Fruit fly (Drosophila melanogaster) whole organism, embryonic: ENCODE measurements around the gene CG15155.

Experiments used
- Asciz ChIP-seq: fragments of 200-800 bp; sonication (Bioruptor generic); optimal IDR thresholded peaks from 2 replicates; lab custom pipeline; 2017; ENCODE audit warnings: missing biosample characterization, mild to moderate bottlenecking, missing genetic modification characterization, missing genetic modification reagents
- B-H1 ChIP-seq: fragments of 200-800 bp; sonication (Bioruptor generic); IDR thresholded peaks from 3 replicates; pipeline ENCODE4 v1.3.6; 2022; ENCODE audit warnings: missing biosample characterization, missing genetic modification characterization
- CG10267 ChIP-seq: fragments of 200-800 bp; sonication (Bioruptor generic); optimal IDR thresholded peaks from 2 replicates; lab custom pipeline; 2018; ENCODE audit warnings: missing biosample characterization, mild to moderate bottlenecking, missing genetic modification characterization, moderate library complexity
- CG10543 ChIP-seq: fragments of 200-800 bp; sonication (Bioruptor generic); optimal IDR thresholded peaks from 3 replicates; lab custom pipeline; 2017; ENCODE audit warnings: missing biosample characterization, mild to moderate bottlenecking, missing genetic modification characterization, moderate library complexity
- CG12219 ChIP-seq: fragments of 200-800 bp; sonication (Bioruptor generic); optimal IDR thresholded peaks from 3 replicates; lab custom pipeline; 2018; ENCODE audit warnings: missing biosample characterization, mild to moderate bottlenecking, missing genetic modification characterization
- CG12236 ChIP-seq: fragments of 200-800 bp; sonication (Bioruptor generic); optimal IDR thresholded peaks from 2 replicates; lab custom pipeline; 2016; ENCODE audit warnings: missing biosample characterization, missing genetic modification characterization
- CG1233 ChIP-seq: fragments of 200-800 bp; sonication (Bioruptor generic); optimal IDR thresholded peaks from 4 replicates; lab custom pipeline; 2018; ENCODE audit warnings: missing biosample characterization, mild to moderate bottlenecking, missing genetic modification characterization
- CG13287 ChIP-seq: fragments of 200-800 bp; sonication (Bioruptor generic); IDR thresholded peaks from 2 replicates; pipeline ENCODE4 v1.3.6; 2022; ENCODE audit warnings: missing biosample characterization, missing genetic modification characterization; ENCODE audit not compliant: partially characterized antibody
- CG13624 ChIP-seq: fragments of 200-800 bp; sonication (Bioruptor generic); optimal IDR thresholded peaks from 2 replicates; lab custom pipeline; 2016; ENCODE audit warnings: missing biosample characterization, missing genetic modification characterization
- CG16813 ChIP-seq: fragments of 200-800 bp; sonication (Bioruptor generic); IDR thresholded peaks from 3 replicates; pipeline ENCODE4 v1.3.6; 2022; ENCODE audit warnings: missing biosample characterization, missing genetic modification characterization; ENCODE audit not compliant: partially characterized antibody
- CG17328 ChIP-seq: fragments of 200-800 bp; sonication (Bioruptor generic); IDR thresholded peaks from 2 replicates; pipeline ENCODE4 v1.3.6; 2022; ENCODE audit warnings: missing biosample characterization, missing genetic modification characterization
- CG18476 ChIP-seq: fragments of 200-800 bp; sonication (Bioruptor generic); optimal IDR thresholded peaks from 2 replicates; lab custom pipeline; 2016; ENCODE audit warnings: missing biosample characterization, mild to moderate bottlenecking, missing genetic modification characterization
- CG30403 ChIP-seq: fragments of 200-800 bp; sonication (Bioruptor generic); optimal IDR thresholded peaks from 3 replicates; lab custom pipeline; 2016; ENCODE audit warnings: missing biosample characterization, missing genetic modification characterization
- CG32532 ChIP-seq: fragments of 200-800 bp; sonication (Bioruptor generic); IDR thresholded peaks from 2 replicates; pipeline ENCODE4 v1.3.6; 2022; ENCODE audit warnings: missing biosample characterization, missing genetic modification characterization
- CG5180 ChIP-seq: fragments of 200-800 bp; sonication (Bioruptor generic); optimal IDR thresholded peaks from 3 replicates; lab custom pipeline; 2017; ENCODE audit warnings: missing biosample characterization, missing genetic modification characterization, mild to moderate bottlenecking, moderate library complexity, missing genetic modification reagents
- CG6689 ChIP-seq: fragments of 200-800 bp; sonication (Bioruptor generic); IDR thresholded peaks from 2 replicates; pipeline ENCODE4 v1.3.6; 2022; ENCODE audit warnings: missing biosample characterization, missing genetic modification characterization
- CG7987 ChIP-seq: fragments of 200-800 bp; sonication (Bioruptor generic); optimal IDR thresholded peaks from 2 replicates; lab custom pipeline; 2018; ENCODE audit warnings: missing biosample characterization, mild to moderate bottlenecking, missing genetic modification characterization, moderate library complexity
- CG8944 ChIP-seq: fragments of 200-800 bp; sonication (Bioruptor generic); optimal IDR thresholded peaks from 3 replicates; lab custom pipeline; 2016; ENCODE audit warnings: missing biosample characterization, missing genetic modification characterization
- Dip3 ChIP-seq: fragments of 200-800 bp; sonication (Bioruptor generic); optimal IDR thresholded peaks from 3 replicates; lab custom pipeline; 2016; ENCODE audit warnings: missing biosample characterization, missing genetic modification characterization
- E2f2 ChIP-seq: fragments of 200-800 bp; sonication (Bioruptor generic); IDR thresholded peaks from 2 replicates; pipeline ENCODE4 v1.3.6; 2022; ENCODE audit warnings: missing biosample characterization, missing genetic modification characterization
- H2.0 ChIP-seq: fragments of 200-800 bp; sonication (Bioruptor generic); IDR thresholded peaks from 2 replicates; pipeline ENCODE4 v1.3.6; 2022; ENCODE audit warnings: missing biosample characterization, missing genetic modification characterization
- HLH4C ChIP-seq: fragments of 200-800 bp; sonication (Bioruptor generic); IDR thresholded peaks from 3 replicates; pipeline ENCODE4 v1.3.6; 2022; ENCODE audit warnings: missing biosample characterization, missing genetic modification characterization; ENCODE audit not compliant: partially characterized antibody
- HLH54F ChIP-seq: fragments of 200-800 bp; sonication (Bioruptor generic); optimal IDR thresholded peaks from 3 replicates; lab custom pipeline; 2016; ENCODE audit warnings: missing biosample characterization, missing genetic modification characterization
- Hand ChIP-seq: fragments of 200-800 bp; sonication (Bioruptor generic); optimal IDR thresholded peaks from 2 replicates; lab custom pipeline; 2017; ENCODE audit warnings: mild to moderate bottlenecking, missing biosample characterization, missing genetic modification reagents, missing genetic modification characterization
- Hey ChIP-seq: fragments of 200-800 bp; sonication (Bioruptor generic); optimal IDR thresholded peaks from 3 replicates; lab custom pipeline; 2018; ENCODE audit warnings: missing biosample characterization, mild to moderate bottlenecking, missing genetic modification characterization
- HmgZ ChIP-seq: fragments of 200-800 bp; sonication (Bioruptor generic); optimal IDR thresholded peaks from 2 replicates; lab custom pipeline; 2018; ENCODE audit warnings: missing biosample characterization, mild to moderate bottlenecking, missing genetic modification characterization
- Mes4 ChIP-seq: fragments of 200-800 bp; sonication (Bioruptor generic); optimal IDR thresholded peaks from 2 replicates; lab custom pipeline; 2016; ENCODE audit warnings: missing biosample characterization, missing genetic modification characterization
- Pdp1 ChIP-seq, 2 experiments: fragments of 200-800 bp; sonication (Bioruptor generic); optimal IDR thresholded peaks; 3 replicates each; lab custom pipeline; 2016; ENCODE audit warnings: missing biosample characterization in 2 of 2, missing genetic modification characterization in 2 of 2, mild to moderate bottlenecking in 1 of 2, moderate library complexity in 1 of 2
- ap ChIP-seq: fragments of 200-800 bp; sonication (Bioruptor generic); IDR thresholded peaks from 2 replicates; pipeline ENCODE4 v1.3.6; 2022; ENCODE audit warnings: missing biosample characterization, missing genetic modification characterization
- ara ChIP-seq: fragments of 200-800 bp; sonication (Bioruptor generic); IDR thresholded peaks from 2 replicates; pipeline ENCODE4 v1.3.6; 2022; ENCODE audit warnings: missing biosample characterization, missing genetic modification characterization
- bsh ChIP-seq, 2 experiments: fragments of 200-800 bp; sonication (Bioruptor generic); optimal IDR thresholded peaks; 2 replicates each; lab custom pipeline; 2017 to 2018; ENCODE audit warnings: mild to moderate bottlenecking in 2 of 2, missing biosample characterization in 2 of 2, missing genetic modification characterization in 2 of 2, moderate library complexity in 1 of 2
- cas ChIP-seq: fragments of 200-800 bp; sonication (Bioruptor generic); IDR thresholded peaks from 2 replicates; pipeline ENCODE4 v1.3.6; 2022; ENCODE audit warnings: missing biosample characterization, missing genetic modification characterization
- cato ChIP-seq: fragments of 200-800 bp; sonication (Bioruptor generic); optimal IDR thresholded peaks from 2 replicates; lab custom pipeline; 2016; ENCODE audit warnings: missing biosample characterization, missing genetic modification characterization, borderline replicate concordance
- danr ChIP-seq: fragments of 200-800 bp; sonication (Bioruptor generic); IDR thresholded peaks from 2 replicates; pipeline ENCODE4 v1.3.6; 2022; ENCODE audit warnings: missing biosample characterization, missing genetic modification characterization
- dm ChIP-seq: fragments of 200-800 bp; sonication (Bioruptor generic); optimal IDR thresholded peaks from 3 replicates; lab custom pipeline; 2016; ENCODE audit warnings: missing biosample characterization, missing genetic modification characterization
- dpn ChIP-seq, 2 experiments: fragments of 200-800 bp; sonication (Bioruptor generic); optimal IDR thresholded peaks; 3 replicates each; lab custom pipeline; 2016; ENCODE audit warnings: missing biosample characterization in 2 of 2, missing genetic modification characterization in 2 of 2
- gsb ChIP-seq: fragments of 200-800 bp; sonication (Bioruptor generic); IDR thresholded peaks from 2 replicates; pipeline ENCODE4 v1.3.6; 2022; ENCODE audit warnings: missing biosample characterization, missing genetic modification characterization
- kay ChIP-seq: fragments of 200-800 bp; sonication (Bioruptor generic); optimal IDR thresholded peaks from 2 replicates; lab custom pipeline; 2016; ENCODE audit warnings: missing biosample characterization, missing genetic modification characterization
- kni ChIP-seq: fragments of 200-800 bp; sonication (Bioruptor generic); optimal IDR thresholded peaks from 3 replicates; lab custom pipeline; 2017; ENCODE audit warnings: mild to moderate bottlenecking, missing biosample characterization, missing genetic modification reagents, missing genetic modification characterization
- lab ChIP-seq: fragments of 200-800 bp; sonication (Bioruptor generic); optimal IDR thresholded peaks from 3 replicates; lab custom pipeline; 2017; ENCODE audit warnings: missing biosample characterization, missing genetic modification characterization, mild to moderate bottlenecking, moderate library complexity, missing genetic modification reagents
- mam ChIP-seq: fragments of 200-800 bp; sonication (Bioruptor generic); optimal IDR thresholded peaks from 3 replicates; lab custom pipeline; 2016; ENCODE audit warnings: missing biosample characterization, missing genetic modification characterization
- pb ChIP-seq: fragments of 200-800 bp; sonication (Bioruptor generic); optimal IDR thresholded peaks from 3 replicates; lab custom pipeline; 2016; ENCODE audit warnings: missing biosample characterization, missing genetic modification characterization
- pita ChIP-seq: fragments of 200-800 bp; sonication (Bioruptor generic); optimal IDR thresholded peaks from 2 replicates; lab custom pipeline; 2017; ENCODE audit warnings: missing biosample characterization, mild to moderate bottlenecking, missing genetic modification characterization
- ranshi ChIP-seq: fragments of 200-800 bp; sonication (Bioruptor generic); IDR thresholded peaks from 2 replicates; pipeline ENCODE4 v1.3.6; 2022; ENCODE audit warnings: missing biosample characterization, missing genetic modification characterization
- seq ChIP-seq: fragments of 200-800 bp; sonication (Bioruptor generic); IDR thresholded peaks from 2 replicates; pipeline ENCODE4 v1.3.6; 2022; ENCODE audit warnings: missing biosample characterization, missing genetic modification characterization
- sim ChIP-seq: fragments of 200-800 bp; sonication (Bioruptor generic); IDR thresholded peaks from 2 replicates; pipeline ENCODE4 v1.3.6; 2022; ENCODE audit warnings: missing biosample characterization, missing genetic modification characterization
- unpg ChIP-seq: fragments of 200-800 bp; sonication (Bioruptor generic); optimal IDR thresholded peaks from 3 replicates; lab custom pipeline; 2018; ENCODE audit warnings: missing biosample characterization, mild to moderate bottlenecking, missing genetic modification characterization, moderate library complexity
- usp ChIP-seq: fragments of >200 bp; optimal IDR thresholded peaks from 2 replicates; lab custom pipeline; 2017; ENCODE audit warnings: missing biosample characterization, missing genetic modification characterization
- vvl ChIP-seq: fragments of 200-800 bp; sonication (Bioruptor generic); IDR thresholded peaks from 2 replicates; pipeline ENCODE4 v1.3.6; 2022; ENCODE audit warnings: missing biosample characterization, missing genetic modification characterization
- z ChIP-seq: fragments of 200-800 bp; sonication (Bioruptor generic); IDR thresholded peaks from 3 replicates; pipeline ENCODE4 v1.3.6; 2022; ENCODE audit warnings: missing biosample characterization, missing genetic modification characterization
- zfh1 ChIP-seq: fragments of 200-800 bp; sonication (Bioruptor generic); IDR thresholded peaks from 3 replicates; pipeline ENCODE4 v1.3.6; 2022; ENCODE audit warnings: missing biosample characterization, missing genetic modification characterization

CG15155 gene

dm6 chr2L:18136427-18136857 is 18.2 kb upstream of the CG15155 start (continued):
- TF ChIP-seq CG12219 (GFP tag; lab: Kevin White, UChicago) (no peak), CG30403 (GFP tag; lab: Kevin White, UChicago) (no peak), CG1233 (GFP tag; lab: Kevin White, UChicago) (peak; percentile 42), ranshi (GFP tag; lab: Robert Waterston, UW) (peak; percentile 33; the same call in 1 of the 2 replicates), CG18476 (GFP tag; lab: Kevin White, UChicago) (no peak), zfh1 (GFP tag; lab: Robert Waterston, UW) (no peak), HLH54F (GFP tag; lab: Kevin White, UChicago) (peak; percentile 31), B-H1 (GFP tag; lab: Robert Waterston, UW) (no peak; the same call in 2 of the 3 replicates), Asciz (GFP tag; lab: Kevin White, UChicago) (no peak), Dip3 (GFP tag; lab: Kevin White, UChicago) (peak; percentile 38), cato (GFP tag; lab: Kevin White, UChicago) (no peak), CG13624 (peak; percentile 74), CG32532 (GFP tag; lab: Robert Waterston, UW) (peak; percentile 37; the same call in 1 of the 2 replicates), CG8944 (GFP tag; lab: Kevin White, UChicago) (no peak), seq (GFP tag; lab: Robert Waterston, UW) (no peak), danr (GFP tag; lab: Robert Waterston, UW) (no peak), lab (GFP tag; lab: Kevin White, UChicago) (peak; percentile 86), Hey (no peak), CG13287 (GFP tag; lab: Robert Waterston, UW) (peak; percentile 11; the same call in 1 of the 2 replicates), CG12236 (GFP tag; lab: Kevin White, UChicago) (no peak), vvl (GFP tag; lab: Robert Waterston, UW) (peak; percentile 35; the same call in 1 of the 2 replicates), cas (GFP tag; lab: Robert Waterston, UW) (no peak), HmgZ (tag; lab: Kevin White, UChicago) (peak; percentile 12), CG10543 (GFP tag; lab: Kevin White, UChicago) (peak; percentile 81), HLH4C (GFP tag; lab: Robert Waterston, UW) (no peak), ara (no peak), dpn (GFP tag; optimal IDR thresholded peaks at IDR 0.05; lab: Kevin White, UChicago) (peak in 1 of 2 experiments; percentile 43), CG17328 (0 out of 2 replicates have a peak, but pooled peaks have one; percentile 6), CG10267 (tag; lab: Kevin White, UChicago) (no peak), kni (no peak), CG7987 (GFP tag; lab: Kevin White, UChicago) (peak; percentile 73), sim (no peak), Hand (GFP tag; lab: Kevin White, UChicago) (peak; percentile 41), dm (GFP tag; lab: Kevin White, UChicago) (no peak), E2f2 (GFP tag; lab: Robert Waterston, UW) (no peak; the same call in 1 of the 2 replicates), pita (GFP tag; lab: Kevin White, UChicago) (no peak), H2.0 (GFP tag; lab: Robert Waterston, UW) (no peak), unpg (GFP tag; lab: Kevin White, UChicago) (no peak), gsb (GFP tag; lab: Robert Waterston, UW) (0 out of 2 replicates have a peak, but pooled peaks have one; percentile 46), ap (GFP tag; lab: Robert Waterston, UW) (no peak), mam (GFP tag; lab: Kevin White, UChicago) (peak; percentile 23), pb (GFP tag; lab: Kevin White, UChicago) (no peak), bsh (GFP tag; optimal IDR thresholded peaks at IDR 0.05; lab: Kevin White, UChicago) (no peak), Mes4 (GFP tag; lab: Kevin White, UChicago) (no peak), kay (GFP tag; lab: Kevin White, UChicago) (no peak), CG5180 (GFP tag; lab: Kevin White, UChicago) (no peak), CG6689 (GFP tag; lab: Robert Waterston, UW) (no peak), z (GFP tag; lab: Robert Waterston, UW) (no peak), Pdp1 (GFP tag; optimal IDR thresholded peaks at IDR 0.05; lab: Kevin White, UChicago) (peak in 1 of 2 experiments; percentile 86), CG16813 (GFP tag; lab: Robert Waterston, UW) (no peak), usp (GFP tag; lab: Kevin White, UChicago) (no peak)
